Fruit fly (Drosophila melanogaster) whole organism: ENCODE data around the gene Zyx.

Experiments used
- CG8478 ChIP-seq: fragments of >200 bp; optimal IDR thresholded peaks from 2 replicates; lab custom pipeline; 2018; ENCODE audit warnings: inconsistent platforms
- usp ChIP-seq: fragments of >200 bp; optimal IDR thresholded peaks from 2 replicates; lab custom pipeline; 2017; ENCODE audit warnings: missing biosample characterization, missing genetic modification characterization, mixed read lengths

DNA sequence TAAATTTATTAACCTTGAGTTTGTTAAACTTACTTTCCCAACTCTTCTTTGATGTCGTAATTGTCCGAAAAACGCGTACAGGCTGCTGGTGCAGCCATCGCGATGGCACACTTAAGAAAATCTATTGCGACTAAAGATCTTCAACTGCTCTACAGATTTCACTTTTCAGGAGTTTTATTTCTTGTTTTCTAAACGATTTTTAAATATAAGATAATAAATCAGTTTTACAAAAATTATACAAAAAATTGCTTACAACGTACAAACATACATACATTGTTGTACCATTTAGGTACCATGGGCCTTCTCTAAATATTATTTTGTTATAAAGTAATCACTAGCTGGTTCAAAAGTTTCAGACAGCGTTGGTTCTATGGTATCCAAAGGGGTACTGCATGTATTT, 14.4 kb downstream of the Zyx start:
- TF ChIP-seq usp (GFP tag; lab: Kevin White, UChicago) (no peak), CG8478 (lab: Kevin White, UChicago) (no peak)
